Fruit fly (Drosophila melanogaster) whole organism, embryonic: ENCODE data around the gene Psf3.

ENCODE experiments used
- Awh ChIP-seq: fragments of 200-800 bp; sonication (Bioruptor generic); IDR thresholded peaks from 2 replicates; pipeline ENCODE4, ENCODE4 v1.3.6; 2022; ENCODE audit warnings: missing biosample characterization, missing genetic modification characterization
- BtbVII ChIP-seq: fragments of 200-800 bp; sonication (Bioruptor generic); optimal IDR thresholded peaks from 3 replicates; lab custom pipeline; 2017; ENCODE audit warnings: missing biosample characterization, mild to moderate bottlenecking, missing genetic modification characterization
- CG10274 ChIP-seq: fragments of 200-800 bp; sonication (Bioruptor generic); optimal IDR thresholded peaks from 3 replicates; lab custom pipeline; 2017; ENCODE audit warnings: missing biosample characterization, mild to moderate bottlenecking, missing genetic modification characterization
- CG10366 ChIP-seq: fragments of 200-800 bp; sonication (Bioruptor generic); IDR thresholded peaks from 2 replicates; pipeline ENCODE4 v1.3.6; 2022; ENCODE audit warnings: missing biosample characterization, missing genetic modification characterization
- CG11247 ChIP-seq: fragments of 200-800 bp; sonication (Bioruptor generic); IDR thresholded peaks from 2 replicates; pipeline ENCODE4 v1.3.6; 2022; ENCODE audit warnings: missing biosample characterization, missing genetic modification characterization
- CG13287 ChIP-seq: fragments of 200-800 bp; sonication (Bioruptor generic); IDR thresholded peaks from 2 replicates; pipeline ENCODE4 v1.3.6; 2022; ENCODE audit warnings: missing biosample characterization, missing genetic modification characterization; ENCODE audit not compliant: partially characterized antibody
- CG13296 ChIP-seq: fragments of 200-800 bp; sonication (Bioruptor generic); optimal IDR thresholded peaks from 3 replicates; lab custom pipeline; 2018; ENCODE audit warnings: missing biosample characterization, mild to moderate bottlenecking, missing genetic modification characterization
- CG15011 ChIP-seq: fragments of 200-800 bp; sonication (Bioruptor generic); optimal IDR thresholded peaks from 3 replicates; lab custom pipeline; 2018; ENCODE audit warnings: missing biosample characterization, mild to moderate bottlenecking, missing genetic modification characterization
- CG16813 ChIP-seq: fragments of 200-800 bp; sonication (Bioruptor generic); IDR thresholded peaks from 3 replicates; pipeline ENCODE4 v1.3.6; 2022; ENCODE audit warnings: missing biosample characterization, missing genetic modification characterization; ENCODE audit not compliant: partially characterized antibody
- CG17829 ChIP-seq: fragments of 200-800 bp; optimal IDR thresholded peaks from 2 replicates; lab custom pipeline; 2019; ENCODE audit warnings: missing biosample characterization, mild to moderate bottlenecking, missing genetic modification characterization, moderate library complexity
- CG18619 ChIP-seq: fragments of 200-800 bp; sonication (Bioruptor generic); optimal IDR thresholded peaks from 3 replicates; lab custom pipeline; 2017; ENCODE audit warnings: missing biosample characterization, mild to moderate bottlenecking, missing genetic modification characterization
- CG31365 ChIP-seq: fragments of 200-800 bp; sonication (Bioruptor generic); optimal IDR thresholded peaks from 2 replicates; lab custom pipeline; 2018; ENCODE audit warnings: missing biosample characterization, mild to moderate bottlenecking, missing genetic modification characterization
- CG31388 ChIP-seq: fragments of 200-800 bp; sonication (Bioruptor generic); optimal IDR thresholded peaks from 2 replicates; lab custom pipeline; 2016; ENCODE audit warnings: missing biosample characterization, missing genetic modification characterization
- CG32532 ChIP-seq: fragments of 200-800 bp; sonication (Bioruptor generic); IDR thresholded peaks from 2 replicates; pipeline ENCODE4 v1.3.6; 2022; ENCODE audit warnings: missing biosample characterization, missing genetic modification characterization
- CG33557 ChIP-seq: fragments of 200-800 bp; sonication (Bioruptor generic); optimal IDR thresholded peaks from 2 replicates; lab custom pipeline; 2019; ENCODE audit warnings: missing biosample characterization, mild to moderate bottlenecking, missing genetic modification characterization, moderate library complexity
- CG3407 ChIP-seq: fragments of 200-800 bp; sonication (Bioruptor generic); optimal IDR thresholded peaks from 2 replicates; lab custom pipeline; 2018; ENCODE audit warnings: missing biosample characterization, mild to moderate bottlenecking, missing genetic modification characterization
- CG4328 ChIP-seq: fragments of 200-800 bp; sonication (Bioruptor generic); optimal IDR thresholded peaks from 3 replicates; lab custom pipeline; 2017; ENCODE audit warnings: missing biosample characterization, missing genetic modification reagents, missing genetic modification characterization
- CG4360 ChIP-seq: fragments of 200-800 bp; sonication (Bioruptor generic); IDR thresholded peaks from 2 replicates; pipeline ENCODE4 v1.3.6; 2022; ENCODE audit warnings: missing biosample characterization, missing genetic modification characterization
- CG43689 ChIP-seq: fragments of 200-800 bp; sonication (Bioruptor generic); IDR thresholded peaks from 2 replicates; pipeline ENCODE4 v1.3.6; 2022; ENCODE audit warnings: missing biosample characterization, missing genetic modification characterization
- CG4424 ChIP-seq: fragments of 200-800 bp; sonication (Bioruptor generic); optimal IDR thresholded peaks from 3 replicates; lab custom pipeline; 2016; ENCODE audit warnings: missing biosample characterization, missing genetic modification characterization
- CG4617 ChIP-seq: fragments of 200-800 bp; sonication (Bioruptor generic); optimal IDR thresholded peaks from 3 replicates; lab custom pipeline; 2016; ENCODE audit warnings: missing biosample characterization, missing genetic modification characterization, borderline replicate concordance
- CG6175 ChIP-seq: fragments of 200-800 bp; sonication (Bioruptor generic); IDR thresholded peaks from 3 replicates; pipeline ENCODE4 v1.3.6; 2022; ENCODE audit warnings: missing biosample characterization, missing genetic modification characterization
- CG7357 ChIP-seq: fragments of 200-800 bp; sonication (Bioruptor generic); IDR thresholded peaks from 3 replicates; pipeline ENCODE4 v1.3.6; 2022; ENCODE audit warnings: missing biosample characterization, missing genetic modification characterization
- CG7786 ChIP-seq: fragments of 200-800 bp; sonication (Bioruptor generic); optimal IDR thresholded peaks from 2 replicates; lab custom pipeline; 2016; ENCODE audit warnings: missing biosample characterization, missing genetic modification characterization
- CG7963 ChIP-seq: fragments of 200-800 bp; sonication (Bioruptor generic); IDR thresholded peaks from 3 replicates; pipeline ENCODE4 v1.3.6; 2022; ENCODE audit warnings: missing biosample characterization, missing genetic modification characterization; ENCODE audit not compliant: partially characterized antibody
- CG8089 ChIP-seq: fragments of 200-800 bp; sonication (Bioruptor generic); optimal IDR thresholded peaks from 3 replicates; lab custom pipeline; 2016; ENCODE audit warnings: missing biosample characterization, missing genetic modification characterization
- CG8388 ChIP-seq: fragments of 200-800 bp; sonication (Bioruptor generic); optimal IDR thresholded peaks from 2 replicates; lab custom pipeline; 2019; ENCODE audit warnings: missing biosample characterization, mild to moderate bottlenecking, missing genetic modification characterization, moderate library complexity
- Camta ChIP-seq: fragments of 200-800 bp; sonication (Bioruptor generic); optimal IDR thresholded peaks from 2 replicates; lab custom pipeline; 2016; ENCODE audit warnings: missing biosample characterization, missing genetic modification characterization
- CrebB ChIP-seq: fragments of 200-800 bp; sonication (Bioruptor generic); optimal IDR thresholded peaks from 3 replicates; lab custom pipeline; 2018; ENCODE audit warnings: missing biosample characterization, mild to moderate bottlenecking, missing genetic modification characterization
- Deaf1 ChIP-seq: fragments of 200-800 bp; optimal IDR thresholded peaks from 3 replicates; lab custom pipeline; 2019; ENCODE audit warnings: missing biosample characterization, mild to moderate bottlenecking, missing genetic modification characterization, moderate library complexity
- Dref ChIP-seq: fragments of 200-800 bp; sonication (Bioruptor generic); IDR thresholded peaks from 2 replicates; pipeline ENCODE4 v1.3.6; 2022; ENCODE audit warnings: missing biosample characterization, missing genetic modification characterization
- Ets97D ChIP-seq: fragments of 200-800 bp; sonication (Bioruptor generic); optimal IDR thresholded peaks from 3 replicates; lab custom pipeline; 2016; ENCODE audit warnings: missing biosample characterization, missing genetic modification characterization
- Kr ChIP-seq: fragments of 200-800 bp; sonication (Bioruptor generic); optimal IDR thresholded peaks from 2 replicates; lab custom pipeline; 2017; ENCODE audit warnings: missing biosample characterization, mild to moderate bottlenecking, missing genetic modification characterization
- MTF-1 ChIP-seq: fragments of 200-800 bp; sonication (Bioruptor generic); optimal IDR thresholded peaks from 2 replicates; lab custom pipeline; 2018; ENCODE audit warnings: missing biosample characterization, mild to moderate bottlenecking, missing genetic modification characterization, borderline replicate concordance
- NFAT ChIP-seq: fragments of 200-800 bp; sonication (Bioruptor generic); IDR thresholded peaks from 2 replicates; pipeline ENCODE4 v1.3.6; 2022; ENCODE audit warnings: missing biosample characterization, missing genetic modification characterization
- Nf-YB ChIP-seq: fragments of 200-800 bp; sonication (Bioruptor generic); optimal IDR thresholded peaks from 3 replicates; lab custom pipeline; 2019; ENCODE audit warnings: missing biosample characterization, mild to moderate bottlenecking, missing genetic modification characterization, moderate library complexity
- PHDP ChIP-seq: fragments of 200-800 bp; sonication (Bioruptor generic); optimal IDR thresholded peaks from 3 replicates; lab custom pipeline; 2018; ENCODE audit warnings: missing biosample characterization, mild to moderate bottlenecking, missing genetic modification characterization, moderate library complexity
- Ptx1 ChIP-seq: fragments of 200-800 bp; sonication (Bioruptor generic); IDR thresholded peaks from 2 replicates; pipeline ENCODE4 v1.3.6; 2022; ENCODE audit warnings: missing biosample characterization, missing genetic modification characterization
- Stat92E ChIP-seq, 3 experiments: fragments of >200 bp in 2 of 3; fragments of 200-800 bp in 1 of 3; sonication (Bioruptor generic) in 1 of 3; optimal IDR thresholded peaks; 2 replicates each; lab custom pipeline; 2017 to 2019; ENCODE audit warnings: missing biosample characterization in 3 of 3, missing genetic modification characterization in 3 of 3, mild to moderate bottlenecking in 1 of 3, moderate library complexity in 1 of 3
- Usf ChIP-seq: fragments of 200-800 bp; sonication (Bioruptor generic); optimal IDR thresholded peaks from 2 replicates; lab custom pipeline; 2017; ENCODE audit warnings: missing genotype, missing biosample characterization, missing genetic modification characterization
- ara ChIP-seq: fragments of 200-800 bp; sonication (Bioruptor generic); IDR thresholded peaks from 2 replicates; pipeline ENCODE4 v1.3.6; 2022; ENCODE audit warnings: missing biosample characterization, missing genetic modification characterization
- bbx ChIP-seq: fragments of 200-800 bp; sonication (Bioruptor generic); IDR thresholded peaks from 2 replicates; pipeline ENCODE4 v1.3.6; 2022; ENCODE audit warnings: missing biosample characterization, missing genetic modification characterization; ENCODE audit not compliant: partially characterized antibody
- grn ChIP-seq: fragments of 200-800 bp; sonication (Bioruptor generic); optimal IDR thresholded peaks from 3 replicates; lab custom pipeline; 2017; ENCODE audit warnings: missing biosample characterization, missing genetic modification characterization
- gsb ChIP-seq: fragments of 200-800 bp; sonication (Bioruptor generic); IDR thresholded peaks from 2 replicates; pipeline ENCODE4 v1.3.6; 2022; ENCODE audit warnings: missing biosample characterization, missing genetic modification characterization
- jing ChIP-seq: fragments of 200-800 bp; sonication (Bioruptor generic); optimal IDR thresholded peaks from 2 replicates; lab custom pipeline; 2018; ENCODE audit warnings: missing biosample characterization, mild to moderate bottlenecking, missing genetic modification characterization
- lov ChIP-seq, 2 experiments: fragments of 200-800 bp in 1 of 2; fragments of >200 bp in 1 of 2; sonication (Bioruptor generic) in 1 of 2; IDR thresholded peaks in 1 of 2; optimal IDR thresholded peaks in 1 of 2; 2 replicates in 1 of 2; 3 replicates in 1 of 2; pipeline versions ENCODE4 v1.3.6 to Lab custom; 2017 to 2022; ENCODE audit warnings: missing biosample characterization in 1 of 2, missing genetic modification characterization in 1 of 2
- nerfin-1 ChIP-seq: fragments of 200-800 bp; sonication (Bioruptor generic); optimal IDR thresholded peaks from 3 replicates; lab custom pipeline; 2019; ENCODE audit warnings: missing biosample characterization, mild to moderate bottlenecking, missing genetic modification characterization, moderate library complexity
- otp ChIP-seq: fragments of 200-800 bp; sonication (Bioruptor generic); IDR thresholded peaks from 3 replicates; pipeline ENCODE4, ENCODE4 v1.3.6; 2022; ENCODE audit warnings: missing biosample characterization, missing genetic modification characterization
- pnt ChIP-seq: fragments of 200-800 bp; sonication (Bioruptor generic); optimal IDR thresholded peaks from 3 replicates; lab custom pipeline; 2016; ENCODE audit warnings: missing biosample characterization, missing genetic modification characterization
- z ChIP-seq: fragments of 200-800 bp; sonication (Bioruptor generic); IDR thresholded peaks from 3 replicates; pipeline ENCODE4 v1.3.6; 2022; ENCODE audit warnings: missing biosample characterization, missing genetic modification characterization

Psf3 gene

DNA sequence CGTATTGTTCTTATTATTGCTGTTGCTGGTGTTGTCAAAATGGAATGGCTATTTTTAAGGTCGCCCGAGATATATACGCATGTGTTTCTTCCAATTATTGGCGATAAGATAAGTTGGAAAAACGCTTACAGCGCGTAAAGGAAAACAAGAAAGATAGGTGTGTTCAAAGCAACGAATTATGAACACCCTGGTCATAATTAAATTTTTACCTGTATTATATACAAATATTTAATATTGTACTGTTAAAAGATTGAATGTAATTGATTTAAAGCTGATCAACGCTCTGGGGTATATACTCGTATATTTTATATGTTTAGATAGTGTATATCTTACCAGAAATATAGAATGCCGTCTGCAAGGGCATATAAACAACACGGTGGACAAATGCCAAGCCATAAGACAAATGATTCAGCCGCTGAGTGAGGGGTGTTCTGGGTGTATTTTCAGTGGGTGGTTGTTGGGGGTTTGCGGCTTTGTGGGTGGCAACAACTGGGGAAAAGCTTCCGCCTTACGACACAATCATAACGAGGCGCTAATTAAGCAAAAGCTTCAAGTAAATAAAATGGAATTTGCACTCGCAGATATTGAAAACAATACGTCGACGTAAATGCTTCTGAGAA, 12.0 kb upstream of the Psf3 start (continued):
- no peak for TF ChIP-seq CG7357 (GFP tag; lab: Robert Waterston, UW)
- no peak for TF ChIP-seq CG4617 (GFP tag; lab: Kevin White, UChicago)
- TF ChIP-seq CG15011: peak; percentile 6
- no peak for TF ChIP-seq Nf-YB (GFP tag; lab: Kevin White, UChicago)
- TF ChIP-seq CG8388: no peak
- TF ChIP-seq CG13287 (GFP tag; lab: Robert Waterston, UW): no peak
- no peak for TF ChIP-seq CG8089
- no peak for TF ChIP-seq CG7963 (GFP tag; lab: Robert Waterston, UW)
- TF ChIP-seq Awh (GFP tag; lab: Robert Waterston, UW): no peak
- no peak for TF ChIP-seq MTF-1 (GFP tag; lab: Kevin White, UChicago)
- no peak for TF ChIP-seq NFAT
- TF ChIP-seq CG11247 (GFP tag; lab: Robert Waterston, UW): 0 out of 2 replicates have a peak, but pooled peaks have one; percentile 23
- no peak for TF ChIP-seq CG31388 (GFP tag; lab: Kevin White, UChicago)
- TF ChIP-seq otp: no peak
- no peak for TF ChIP-seq CG10274
- no peak for TF ChIP-seq CG3407 (GFP tag; lab: Kevin White, UChicago)
- TF ChIP-seq nerfin-1 (tag; lab: Kevin White, UChicago): no peak
- TF ChIP-seq PHDP (tag; lab: Kevin White, UChicago): peak; percentile 33
- no peak for TF ChIP-seq jing (GFP tag; lab: Kevin White, UChicago)
- no peak for TF ChIP-seq CG18619 (GFP tag; lab: Kevin White, UChicago)
- TF ChIP-seq CG33557 (GFP tag; lab: Kevin White, UChicago): no peak
- TF ChIP-seq CG31365 (tag; lab: Kevin White, UChicago): no peak
- TF ChIP-seq Ptx1 (GFP tag; lab: Robert Waterston, UW): peak; percentile 74
- TF ChIP-seq grn: no peak
- no peak for TF ChIP-seq lov (optimal IDR thresholded peaks at IDR 0.05; lab: Kevin White, UChicago)
- TF ChIP-seq lov (GFP tag; IDR thresholded peaks at IDR 0.05; lab: Robert Waterston, UW): no peak
- TF ChIP-seq CG13296 (GFP tag; lab: Kevin White, UChicago): no peak
- no peak for TF ChIP-seq Kr (GFP tag; lab: Kevin White, UChicago)
- TF ChIP-seq CG16813 (GFP tag; lab: Robert Waterston, UW): no peak
- TF ChIP-seq CG10366: peak; percentile 30
- TF ChIP-seq CG17829 (tag; lab: Kevin White, UChicago): no peak
- TF ChIP-seq Deaf1 (tag; lab: Kevin White, UChicago): peak; percentile 14
- no peak for TF ChIP-seq Dref
- TF ChIP-seq CG6175 (GFP tag; lab: Robert Waterston, UW): no peak
- TF ChIP-seq BtbVII (GFP tag; lab: Kevin White, UChicago): peak; percentile 5
- no peak for TF ChIP-seq CG7786 (GFP tag; lab: Kevin White, UChicago)
- no peak for TF ChIP-seq CG4360 (GFP tag; lab: Robert Waterston, UW)
- no peak for TF ChIP-seq CG43689 (GFP tag; lab: Robert Waterston, UW)
- TF ChIP-seq Usf (GFP tag; lab: Kevin White, UChicago): no peak
- no peak for TF ChIP-seq ara (GFP tag; lab: Robert Waterston, UW)
- TF ChIP-seq gsb (GFP tag; lab: Robert Waterston, UW): 0 out of 2 replicates have a peak, but pooled peaks have one; percentile 18
- peak; percentile 67; the same call in 1 of the 2 replicates for TF ChIP-seq CG32532 (GFP tag; lab: Robert Waterston, UW)
- no peak for TF ChIP-seq CG4328 (GFP tag; lab: Kevin White, UChicago)
- no peak for TF ChIP-seq Ets97D
- no peak for TF ChIP-seq Stat92E (GFP tag; optimal IDR thresholded peaks at IDR 0.05; lab: Kevin White, UChicago)
- TF ChIP-seq pnt (GFP tag; lab: Kevin White, UChicago): no peak
- TF ChIP-seq CG4424 (GFP tag; lab: Kevin White, UChicago): no peak
- no peak for TF ChIP-seq Camta
- no peak for TF ChIP-seq bbx (GFP tag; lab: Robert Waterston, UW)
- TF ChIP-seq CrebB: peak; percentile 15
- no peak for TF ChIP-seq z (GFP tag; lab: Robert Waterston, UW)
